Fruit fly (Drosophila melanogaster) whole organism, adult: ENCODE data around the gene GC2.

Source experiments
- CG11617 ChIP-seq: fragments of 200-800 bp; sonication (Bioruptor generic); optimal IDR thresholded peaks from 2 replicates; lab custom pipeline; 2017; ENCODE audit warnings: mild to moderate bottlenecking, missing biosample characterization, missing genetic modification reagents, missing genetic modification characterization
- CG12768 ChIP-seq: fragments of 200-800 bp; sonication (Bioruptor generic); optimal IDR thresholded peaks from 2 replicates; lab custom pipeline; 2017; ENCODE audit warnings: missing biosample characterization, missing genetic modification characterization, mild to moderate bottlenecking, moderate library complexity, missing genetic modification reagents
- CG14711 ChIP-seq: fragments of 200-800 bp; sonication (Bioruptor generic); optimal IDR thresholded peaks from 2 replicates; lab custom pipeline; 2018; ENCODE audit warnings: missing biosample characterization, mild to moderate bottlenecking, missing genetic modification characterization, moderate library complexity
- CG1620 ChIP-seq: fragments of 200-800 bp; sonication (Bioruptor generic); optimal IDR thresholded peaks from 2 replicates; lab custom pipeline; 2016; ENCODE audit warnings: missing biosample characterization, missing genetic modification characterization
- CG33017 ChIP-seq: fragments of 200-800 bp; sonication (Bioruptor generic); optimal IDR thresholded peaks from 2 replicates; lab custom pipeline; 2018; ENCODE audit warnings: missing biosample characterization, mild to moderate bottlenecking, missing genetic modification characterization, moderate library complexity
- CG5204 ChIP-seq: fragments of 200-800 bp; sonication (Bioruptor generic); optimal IDR thresholded peaks from 2 replicates; lab custom pipeline; 2016; ENCODE audit warnings: missing biosample characterization, missing genetic modification characterization
- CG7045 ChIP-seq: fragments of 200-800 bp; sonication (Bioruptor generic); optimal IDR thresholded peaks from 2 replicates; lab custom pipeline; 2017; ENCODE audit warnings: missing biosample characterization, mild to moderate bottlenecking, missing genetic modification characterization
- CG7101 ChIP-seq: fragments of 200-800 bp; sonication (Bioruptor generic); optimal IDR thresholded peaks from 2 replicates; lab custom pipeline; 2018; ENCODE audit warnings: missing biosample characterization, mild to moderate bottlenecking, missing genetic modification characterization, moderate library complexity
- Clk ChIP-seq: fragments of 200-800 bp; sonication (Bioruptor generic); optimal IDR thresholded peaks from 2 replicates; lab custom pipeline; 2017; ENCODE audit warnings: missing biosample characterization, missing genetic modification characterization
- Crg-1 ChIP-seq: fragments of 200-800 bp; sonication (Bioruptor generic); optimal IDR thresholded peaks from 2 replicates; lab custom pipeline; 2016; ENCODE audit warnings: missing biosample characterization, missing genetic modification characterization
- Hr96 ChIP-seq: fragments of 200-800 bp; sonication (Bioruptor generic); optimal IDR thresholded peaks from 2 replicates; lab custom pipeline; 2016; ENCODE audit warnings: missing biosample characterization, missing genetic modification characterization
- Mnt ChIP-seq: fragments of 200-800 bp; sonication (Bioruptor generic); optimal IDR thresholded peaks from 2 replicates; lab custom pipeline; 2016; ENCODE audit warnings: missing biosample characterization, mild to moderate bottlenecking, missing genetic modification characterization
- bab1 ChIP-seq: fragments of 200-800 bp; sonication (Bioruptor generic); optimal IDR thresholded peaks from 3 replicates; lab custom pipeline; 2019; ENCODE audit warnings: missing biosample characterization, mild to moderate bottlenecking, missing genetic modification characterization, moderate library complexity
- cic ChIP-seq: fragments of 200-800 bp; sonication (Bioruptor generic); optimal IDR thresholded peaks from 2 replicates; lab custom pipeline; 2017; ENCODE audit warnings: missing biosample characterization, mild to moderate bottlenecking, missing genetic modification characterization, moderate library complexity
- cnc ChIP-seq, 2 experiments: fragments of >200 bp; optimal IDR thresholded peaks; 2 replicates each; lab custom pipeline; 2017
- kay ChIP-seq: fragments of 200-800 bp; sonication (Bioruptor generic); peaks from one replicate; lab custom pipeline; 2016; ENCODE audit warnings: missing biosample characterization, missing genetic modification characterization, borderline replicate concordance
- ovo ChIP-seq: fragments of 200-800 bp; sonication (Bioruptor generic); optimal IDR thresholded peaks from 2 replicates; lab custom pipeline; 2016; ENCODE audit warnings: missing biosample characterization, missing genetic modification characterization
- pad ChIP-seq: fragments of 200-800 bp; sonication (Bioruptor generic); optimal IDR thresholded peaks from 3 replicates; lab custom pipeline; 2017; ENCODE audit warnings: missing biosample characterization, missing genetic modification characterization, mild to moderate bottlenecking, moderate library complexity, missing genetic modification reagents
- tj ChIP-seq: fragments of 200-800 bp; sonication (Bioruptor generic); optimal IDR thresholded peaks from 3 replicates; lab custom pipeline; 2017; ENCODE audit warnings: missing biosample characterization, mild to moderate bottlenecking, missing genetic modification characterization, moderate library complexity
- toe ChIP-seq: fragments of 200-800 bp; sonication (Bioruptor generic); optimal IDR thresholded peaks from 2 replicates; lab custom pipeline; 2016; ENCODE audit warnings: missing biosample characterization, missing genetic modification characterization

GC2 gene

DNA sequence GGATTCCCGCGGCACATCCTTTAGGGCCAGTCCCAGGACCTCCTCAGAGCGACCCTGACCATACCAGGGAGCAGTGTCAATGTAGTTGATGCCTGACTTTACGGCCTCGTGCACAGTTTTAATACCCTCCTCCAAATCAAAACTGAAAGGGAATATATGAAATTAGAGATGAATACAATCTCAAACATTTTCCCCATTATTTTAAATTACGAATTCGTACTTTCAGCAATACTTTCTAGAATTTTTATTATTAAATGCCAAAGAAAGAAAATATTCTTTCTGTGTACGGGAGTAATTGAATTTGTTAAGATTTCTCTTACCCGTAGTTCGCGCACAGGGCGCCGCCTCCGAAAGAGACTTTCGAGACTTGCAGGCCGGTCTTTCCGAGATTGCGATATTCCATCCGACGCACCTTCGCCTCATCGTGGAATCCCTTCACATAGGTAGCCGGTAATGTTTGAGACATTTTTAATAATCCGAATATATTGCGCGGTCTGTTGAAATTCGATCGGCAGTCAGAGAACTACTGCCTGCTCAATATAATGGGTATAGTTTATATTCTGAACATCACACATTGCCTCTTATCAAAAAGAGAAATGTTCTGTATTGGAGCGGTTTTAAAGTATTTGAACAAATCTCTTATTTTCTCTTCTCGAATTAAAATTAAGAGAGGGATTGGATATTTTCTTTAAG lies 8.5 kb downstream of the GC2 start, which contains the start of gene CG18547:
CG18547 (minus strand) TSS at position 512 of the 693 bp plus-strand sequence.
- TF ChIP-seq CG14711 (tag; lab: Kevin White, UChicago) (peak; percentile 25), CG5204 (GFP tag; lab: Kevin White, UChicago) (no peak)

DNA sequence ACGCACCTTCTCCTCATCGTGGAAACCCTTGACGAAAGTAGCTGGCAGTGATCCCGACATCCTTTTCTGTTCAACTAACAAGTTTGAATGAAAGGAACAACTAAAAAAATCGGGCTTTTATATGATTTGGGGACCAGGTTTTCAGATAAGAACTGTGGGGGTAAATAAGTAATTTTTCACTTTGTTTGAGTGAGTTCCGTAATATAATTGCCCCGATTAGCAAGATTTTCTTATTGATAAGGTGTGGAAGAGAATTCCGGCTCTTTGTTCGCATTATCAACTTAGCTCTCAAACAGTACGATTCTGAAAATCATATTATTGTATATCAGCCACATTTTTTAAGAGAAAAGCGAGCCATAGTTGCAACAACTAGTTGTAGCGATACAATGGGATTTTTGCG lies 10.5 kb downstream of the GC2 start, which contains the start of gene CG12224:
CG12224 (minus strand) TSS at position 101 of the 400 bp plus-strand sequence.
- TF ChIP-seq CG12768 (GFP tag; lab: Kevin White, UChicago) (no peak), bab1 (GFP tag; lab: Kevin White, UChicago) (no peak), CG11617 (no peak), cic (GFP tag; lab: Kevin White, UChicago) (no peak), tj (GFP tag; lab: Kevin White, UChicago) (no peak), CG7045 (GFP tag; lab: Kevin White, UChicago) (no peak), ovo (GFP tag; lab: Kevin White, UChicago) (no peak), CG33017 (no peak), Hr96 (no peak)

DNA sequence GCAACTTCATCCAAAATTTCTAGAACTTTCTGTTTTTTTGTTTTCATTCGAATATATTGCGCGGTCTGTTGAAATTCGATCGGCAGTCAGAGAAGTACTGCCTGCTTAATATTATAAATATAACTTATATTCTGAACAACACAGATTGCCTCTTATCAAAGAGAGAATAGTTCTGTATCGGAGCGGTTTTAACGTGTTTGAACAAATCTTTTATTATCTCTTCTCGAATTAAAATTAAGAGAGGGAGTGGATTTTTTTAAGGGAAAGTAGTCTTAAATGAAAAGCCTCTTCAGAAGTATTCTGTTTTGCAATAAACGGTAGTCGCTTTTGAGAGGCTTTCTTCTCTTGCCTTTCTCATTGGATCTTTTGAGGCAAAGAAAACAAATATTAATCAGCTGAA lies 11.1 kb downstream of the GC2 start:
- TF ChIP-seq CG5204 (GFP tag; lab: Kevin White, UChicago): no peak
- TF ChIP-seq CG12768 (GFP tag; lab: Kevin White, UChicago): no peak
- no peak for TF ChIP-seq Mnt (GFP tag; lab: Kevin White, UChicago)

DNA sequence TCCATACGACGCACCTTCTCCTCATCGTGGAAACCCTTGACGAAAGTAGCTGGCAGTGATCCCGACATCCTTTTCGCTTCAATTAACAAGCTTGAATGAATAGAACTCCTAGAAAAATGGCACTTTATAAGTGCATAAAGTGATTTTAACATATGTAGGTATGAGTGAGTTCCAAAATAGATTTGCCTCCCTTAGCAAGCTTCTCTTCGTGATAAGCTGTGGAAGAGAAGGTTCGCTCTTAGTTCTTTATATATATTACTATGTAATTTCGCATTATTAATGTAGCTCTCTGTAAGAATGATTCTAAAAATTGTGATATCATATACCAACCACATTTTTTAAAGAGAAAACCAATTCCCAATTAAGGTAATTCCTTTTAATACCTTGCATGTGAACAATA lies 12.9 kb downstream of the GC2 start, which contains the start of gene CG3397:
CG3397 (minus strand) TSS at position 101 of the 400 bp plus-strand sequence.
- TF ChIP-seq Crg-1 (GFP tag; lab: Kevin White, UChicago) (no peak), CG14711 (tag; lab: Kevin White, UChicago) (no peak), Hr96 (no peak), kay (GFP tag; lab: Kevin White, UChicago) (no peak), CG1620 (GFP tag; lab: Kevin White, UChicago) (no peak)

DNA sequence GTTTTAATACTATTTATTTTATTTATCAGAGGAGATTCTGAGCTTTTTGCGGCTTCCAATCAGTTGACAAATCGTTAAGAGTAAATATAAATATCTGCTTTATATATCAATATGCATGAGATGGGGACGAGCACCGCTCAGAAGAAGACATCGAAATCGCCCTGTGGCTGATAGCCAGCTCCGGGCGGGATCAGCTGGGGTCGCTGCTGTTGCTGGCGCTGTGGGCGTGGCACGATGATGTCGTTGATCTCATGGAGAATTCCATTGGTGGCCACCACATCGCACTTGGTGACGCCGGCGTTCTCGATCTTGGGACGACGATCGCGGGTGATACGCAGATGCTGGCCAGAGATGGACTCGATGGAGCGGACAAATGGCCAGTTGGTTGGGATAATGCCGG lies 13.4 kb downstream of the GC2 start:
- TF ChIP-seq Clk (GFP tag; lab: Kevin White, UChicago) (no peak), cic (GFP tag; lab: Kevin White, UChicago) (no peak), kay (GFP tag; lab: Kevin White, UChicago) (no peak), CG12768 (GFP tag; lab: Kevin White, UChicago) (no peak), CG11617 (no peak), CG33017 (no peak), pad (GFP tag; lab: Kevin White, UChicago) (no peak), Hr96 (no peak), toe (no peak), tj (GFP tag; lab: Kevin White, UChicago) (no peak), Crg-1 (GFP tag; lab: Kevin White, UChicago) (no peak)

DNA sequence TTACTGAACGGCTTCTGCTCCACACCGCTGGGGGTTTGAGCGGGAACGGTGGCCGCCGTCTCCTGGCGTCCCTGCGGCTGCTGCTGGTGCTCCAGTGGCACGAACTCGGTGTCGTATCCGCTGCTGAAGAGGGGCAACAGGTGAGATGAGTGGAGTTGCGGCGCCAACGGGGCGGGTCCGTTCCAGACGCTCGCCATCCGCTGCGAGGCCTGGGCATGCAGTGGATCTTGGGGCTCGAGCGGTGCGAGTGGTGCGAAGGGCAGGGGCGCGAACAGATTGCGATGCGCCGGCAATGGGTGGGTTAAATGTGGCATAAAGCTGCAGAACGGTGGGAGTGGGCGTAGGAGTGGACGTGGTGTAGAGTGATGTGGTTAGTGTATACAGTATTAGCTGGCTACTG lies 17.7 kb downstream of the GC2 start:
- TF ChIP-seq CG33017 (no peak), toe (no peak), Clk (GFP tag; lab: Kevin White, UChicago) (no peak), CG7101 (tag; lab: Kevin White, UChicago) (no peak), Mnt (GFP tag; lab: Kevin White, UChicago) (no peak), cnc (optimal IDR thresholded peaks at IDR 0.05; lab: Kevin White, UChicago) (no peak), CG14711 (tag; lab: Kevin White, UChicago) (no peak), ovo (GFP tag; lab: Kevin White, UChicago) (no peak), Hr96 (no peak), Crg-1 (GFP tag; lab: Kevin White, UChicago) (no peak), tj (GFP tag; lab: Kevin White, UChicago) (no peak), CG5204 (GFP tag; lab: Kevin White, UChicago) (no peak), cic (GFP tag; lab: Kevin White, UChicago) (no peak), kay (GFP tag; lab: Kevin White, UChicago) (no peak), CG11617 (no peak)

DNA sequence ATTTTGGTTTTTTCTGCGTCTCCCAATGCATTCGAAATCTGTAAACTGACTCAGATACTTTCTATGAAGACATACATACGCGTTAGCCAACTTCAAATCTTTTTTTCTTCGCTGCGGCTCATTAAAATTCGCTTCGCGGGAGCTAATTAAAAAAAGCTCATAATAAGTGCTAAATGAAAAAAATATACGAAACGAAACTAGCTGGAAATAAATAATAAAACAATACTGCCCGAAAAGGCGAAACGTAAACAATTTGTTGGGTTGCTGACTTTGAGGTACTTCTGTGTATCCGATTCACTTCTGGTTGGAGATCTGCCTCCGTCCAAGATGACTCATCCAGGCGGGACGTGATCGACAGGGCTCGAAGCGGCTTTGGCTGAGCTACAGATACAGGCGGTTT lies 18.5 kb downstream of the GC2 start:
- TF ChIP-seq cic (GFP tag; lab: Kevin White, UChicago): no peak
- TF ChIP-seq Hr96: no peak
- TF ChIP-seq bab1 (GFP tag; lab: Kevin White, UChicago): no peak
- TF ChIP-seq CG7045 (GFP tag; lab: Kevin White, UChicago): no peak
- no peak for TF ChIP-seq Clk (GFP tag; lab: Kevin White, UChicago)
- TF ChIP-seq kay (GFP tag; lab: Kevin White, UChicago): peak; percentile 62
- TF ChIP-seq tj (GFP tag; lab: Kevin White, UChicago): peak; percentile 83
